Fruit fly (Drosophila melanogaster) S2 (cell line): ENCODE data around the gene Pbp45.

ENCODE experiments used
- CG8478 ChIP-seq: fragments of >200 bp; optimal IDR thresholded peaks from 2 replicates; lab custom pipeline; 2018
- CTCF ChIP-seq, 2 experiments: fragments of >200 bp; optimal IDR thresholded peaks; 2 replicates each; lab custom pipeline; 2018

DNA sequence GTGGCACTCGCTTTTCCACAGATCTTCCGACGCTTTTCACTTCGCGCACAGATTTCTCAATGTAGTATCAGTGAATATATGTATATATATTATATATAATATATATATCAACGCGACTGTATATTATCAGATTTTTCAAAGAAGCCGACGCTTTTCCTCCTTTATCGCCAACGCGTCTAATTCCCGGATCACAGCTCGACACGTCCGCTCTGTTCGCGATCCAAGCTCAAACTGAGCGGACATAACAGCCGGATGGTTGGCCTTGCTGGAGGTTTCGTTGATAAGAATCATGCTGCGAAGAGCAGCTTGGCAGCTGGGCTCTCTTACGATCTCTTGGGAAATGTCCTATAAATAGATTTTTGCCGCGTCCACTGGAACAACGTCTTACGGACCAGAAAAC is 14.0 kb upstream of the Pbp45 start, which contains the start of gene cv-d:
- no peak for TF ChIP-seq CTCF (optimal IDR thresholded peaks at IDR 0.05; lab: Kevin White, UChicago)
- no peak for TF ChIP-seq CG8478 (lab: Kevin White, UChicago)
